Fruit fly (Drosophila melanogaster) Kc167 (cell line): ENCODE results near the gene Pez.

ENCODE experiments used
- Myc ChIP-seq: fragments of >200 bp; optimal IDR thresholded peaks from 2 replicates; lab custom pipeline; 2017; ENCODE audit warnings: missing external identifiers
- Sin3A ChIP-seq: fragments of >200 bp; optimal IDR thresholded peaks from 2 replicates; lab custom pipeline; 2018; ENCODE audit warnings: missing external identifiers
- insv ChIP-seq: fragments of >200 bp; optimal IDR thresholded peaks from 3 replicates; lab custom pipeline; 2018; ENCODE audit warnings: missing external identifiers
- psq ChIP-seq: fragments of >200 bp; optimal IDR thresholded peaks from 2 replicates; lab custom pipeline; 2017; ENCODE audit warnings: missing external identifiers
- ttk ChIP-seq: sonication (Bioruptor generic); optimal IDR thresholded peaks from 2 replicates; lab custom pipeline; 2017; ENCODE audit warnings: missing external identifiers

DNA sequence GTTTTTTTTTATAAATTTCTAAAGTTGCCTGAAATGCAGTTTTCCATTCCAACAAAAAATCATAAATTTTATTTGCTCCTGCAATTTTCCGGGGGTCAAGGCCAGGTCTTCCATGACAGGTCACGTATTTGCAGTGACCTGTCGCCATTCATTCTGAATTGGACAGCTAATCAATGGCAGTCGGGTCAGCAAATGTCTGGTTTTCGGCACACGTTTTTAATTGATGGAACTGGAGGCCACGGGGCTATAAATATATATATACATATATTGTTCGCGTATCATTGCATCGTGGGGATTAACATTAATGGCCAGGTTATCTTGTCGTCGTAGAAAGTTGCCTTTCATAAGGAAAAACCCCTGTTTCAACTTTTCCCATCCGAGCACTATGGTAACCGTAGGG lies 48.6 kb upstream of the Pez start:
- no peak for TF ChIP-seq psq (lab: Kevin White, UChicago)
- no peak for TF ChIP-seq ttk (lab: Kevin White, UChicago)
- TF ChIP-seq Sin3A, result no peak
- TF ChIP-seq Myc (lab: Kevin White, UChicago), result no peak
- TF ChIP-seq insv (lab: Kevin White, UChicago), result no peak
